Fruit fly (Drosophila melanogaster): ENCODE data around the gene Rheb.

Gene Rheb

dm6 chr3R:5601044-5601523 is 32.4 kb downstream of the Rheb start, which contains the start of the genes kra and SecS (continued):
- no peak for TF ChIP-seq CG7963 (GFP tag; IDR thresholded peaks at IDR 0.05; ENCODE audit: partially characterized antibody)
- peak; percentile 45 for TF ChIP-seq MESR4 (GFP tag; optimal IDR thresholded peaks at IDR 0.05)
- no peak for TF ChIP-seq ranshi (GFP tag; IDR thresholded peaks at IDR 0.05)
- TF ChIP-seq Hsf (GFP tag; optimal IDR thresholded peaks at IDR 0.05), result peak; percentile 52
- TF ChIP-seq fd3F (GFP tag; optimal IDR thresholded peaks at IDR 0.05), result peak; percentile 47
- peak; percentile 46 for TF ChIP-seq scrt (GFP tag; optimal IDR thresholded peaks at IDR 0.05)
- TF ChIP-seq slbo (GFP tag; IDR thresholded peaks at IDR 0.05), result no peak
- TF ChIP-seq al (GFP tag; IDR thresholded peaks at IDR 0.05), result no peak
- no peak for TF ChIP-seq CG8478 (optimal IDR thresholded peaks at IDR 0.05)
- TF ChIP-seq twi (tag; optimal IDR thresholded peaks at IDR 0.05), result peak; percentile 27
- peak; percentile 35 for TF ChIP-seq CG7928 (GFP tag; optimal IDR thresholded peaks at IDR 0.05)
- peak; percentile 63 for TF ChIP-seq bcd (GFP tag; optimal IDR thresholded peaks at IDR 0.05)
- TF ChIP-seq p53 (GFP tag; optimal IDR thresholded peaks at IDR 0.05), result no peak
- no peak for TF ChIP-seq dimm (GFP tag; IDR thresholded peaks at IDR 0.05)
- no peak for TF ChIP-seq E2f1 (GFP tag; IDR thresholded peaks at IDR 0.05)
- peak; percentile 9 for TF ChIP-seq sd (tag; optimal IDR thresholded peaks at IDR 0.05)
- no peak for TF ChIP-seq klu (GFP tag; IDR thresholded peaks at IDR 0.05)
- TF ChIP-seq dmrt11E (tag; optimal IDR thresholded peaks at IDR 0.05), result peak; percentile 56
- no peak for TF ChIP-seq dm (GFP tag; optimal IDR thresholded peaks at IDR 0.05)
- TF ChIP-seq CG11247 (GFP tag; IDR thresholded peaks at IDR 0.05), result no peak
- TF ChIP-seq nerfin-1 (tag; optimal IDR thresholded peaks at IDR 0.05), result peak; percentile 47
- TF ChIP-seq tio (GFP tag; optimal IDR thresholded peaks at IDR 0.05), result no peak
- TF ChIP-seq CG15514 (GFP tag; optimal IDR thresholded peaks at IDR 0.05), result peak; percentile 83
- TF ChIP-seq fd96Cb (tag; optimal IDR thresholded peaks at IDR 0.05), result peak; percentile 29
- TF ChIP-seq trh (GFP tag; optimal IDR thresholded peaks at IDR 0.05), result peak; percentile 35
- TF ChIP-seq CG1647 (GFP tag; optimal IDR thresholded peaks at IDR 0.05), result peak; percentile 57
- TF ChIP-seq schlank (tag; optimal IDR thresholded peaks at IDR 0.05), result peak; percentile 30
- TF ChIP-seq pnt (GFP tag; optimal IDR thresholded peaks at IDR 0.05), result peak; percentile 21
- peak; percentile 42 for TF ChIP-seq CG33557 (GFP tag; optimal IDR thresholded peaks at IDR 0.05)
- peak; percentile 34 for TF ChIP-seq CG17359 (tag; optimal IDR thresholded peaks at IDR 0.05)
- peak; percentile 72 to 77 for TF ChIP-seq Hr51 (GFP tag; optimal IDR thresholded peaks at IDR 0.05)
- no peak for TF ChIP-seq Deaf1 (tag; optimal IDR thresholded peaks at IDR 0.05)
- no peak for TF ChIP-seq B-H1 (GFP tag; IDR thresholded peaks at IDR 0.05)
- peak; percentile 48 for TF ChIP-seq CG8924 (tag; optimal IDR thresholded peaks at IDR 0.05)
- TF ChIP-seq kni (GFP tag; optimal IDR thresholded peaks at IDR 0.05), result no peak
- no peak for TF ChIP-seq croc (GFP tag; conservative IDR thresholded peaks at IDR 0.05)
- TF ChIP-seq Dfd (GFP tag; optimal IDR thresholded peaks at IDR 0.05), result no peak
- TF ChIP-seq nau (GFP tag; optimal IDR thresholded peaks at IDR 0.05), result no peak
- TF ChIP-seq Max (GFP tag; optimal IDR thresholded peaks at IDR 0.05), result peak; percentile 60
- TF ChIP-seq CG4820 (GFP tag; optimal IDR thresholded peaks at IDR 0.05), result peak; percentile 57
- no peak for TF ChIP-seq CG7745 (tag; optimal IDR thresholded peaks at IDR 0.05)
- TF ChIP-seq lbe (GFP tag; optimal IDR thresholded peaks at IDR 0.05), result peak; percentile 47
- no peak for TF ChIP-seq gsb (GFP tag; IDR thresholded peaks at IDR 0.05)
- peak; percentile 79 for TF ChIP-seq CoRest (tag; optimal IDR thresholded peaks at IDR 0.05)
- no peak for TF ChIP-seq Atf6 (GFP tag; IDR thresholded peaks at IDR 0.05)
- TF ChIP-seq ewg (GFP tag; optimal IDR thresholded peaks at IDR 0.05), result peak; percentile 67
- TF ChIP-seq CG30403 (GFP tag; optimal IDR thresholded peaks at IDR 0.05), result peak; percentile 80
- peak; percentile 65 for TF ChIP-seq tin (GFP tag; optimal IDR thresholded peaks at IDR 0.05)
- TF ChIP-seq fru (optimal IDR thresholded peaks at IDR 0.05), result no peak
- no peak for TF ChIP-seq nerfin-2 (GFP tag; IDR thresholded peaks at IDR 0.05; ENCODE audit: partially characterized antibody)
- peak; percentile 57 for TF ChIP-seq CG7987 (GFP tag; optimal IDR thresholded peaks at IDR 0.05)
